Worm (Caenorhabditis elegans) whole organism, early embryonic: ENCODE measurements around the gene aqp-11.

Experiments used
- F13C5.2 ChIP-seq: sonication (generic microtip); optimal IDR thresholded peaks from 2 replicates; lab custom pipeline; 2017; ENCODE audit warnings: mild to moderate bottlenecking, missing genetic modification characterization, inconsistent platforms, missing compliant biosample characterization
- aly-1 ChIP-seq: sonication (generic microtip); optimal IDR thresholded peaks from 2 replicates; lab custom pipeline; 2016; ENCODE audit warnings: missing genetic modification characterization, missing compliant biosample characterization
- ama-1 ChIP-seq: fragments of 150-350 bp; optimal IDR thresholded peaks from 2 replicates; lab custom pipeline; 2014
- ceh-13 ChIP-seq: fragments of 200-800 bp; sonication (Bioruptor generic); optimal IDR thresholded peaks from 2 replicates; lab custom pipeline; 2018; ENCODE audit warnings: mild to moderate bottlenecking, missing genetic modification characterization, missing compliant biosample characterization
- ceh-36 ChIP-seq: sonication (generic microtip); optimal IDR thresholded peaks from 2 replicates; lab custom pipeline; 2016; ENCODE audit warnings: missing genetic modification characterization, inconsistent platforms, missing compliant biosample characterization
- ets-7 ChIP-seq: sonication (generic microtip); optimal IDR thresholded peaks from 2 replicates; lab custom pipeline; 2016; ENCODE audit warnings: missing genotype, missing genetic modification characterization, missing compliant biosample characterization
- flt-1 ChIP-seq: fragments of 200-800 bp; sonication (Bioruptor generic); IDR thresholded peaks from 2 replicates; pipeline ENCODE4 v1.3.6; 2022; ENCODE audit warnings: missing genetic modification characterization, missing compliant biosample characterization
- hmbx-1 ChIP-seq: sonication (generic microtip); optimal IDR thresholded peaks from 2 replicates; lab custom pipeline; 2016; ENCODE audit warnings: mild to moderate bottlenecking, missing genetic modification characterization, missing compliant biosample characterization
- scrt-1 ChIP-seq: fragments of 200-800 bp; sonication (Bioruptor generic); IDR thresholded peaks from 2 replicates; pipeline ENCODE4 v1.3.6; 2022; ENCODE audit warnings: missing genetic modification characterization, missing compliant biosample characterization
- tbx-11 ChIP-seq: fragments of 200-800 bp; sonication (Bioruptor generic); IDR thresholded peaks from 2 replicates; pipeline ENCODE4 v1.3.6; 2022; ENCODE audit warnings: missing genetic modification characterization, missing compliant biosample characterization
- tra-4 ChIP-seq: sonication (generic microtip); optimal IDR thresholded peaks from 2 replicates; lab custom pipeline; 2017; ENCODE audit warnings: missing genetic modification characterization, missing compliant biosample characterization

ce11 chrIII:13716831-13717230 lies 43.8 kb downstream of the aqp-11 start:
- no peak for TF ChIP-seq aly-1 (tag; lab: Kevin White, UChicago)
- TF ChIP-seq scrt-1 (GFP tag; lab: Robert Waterston, UW), result no peak
- TF ChIP-seq tbx-11 (GFP tag; lab: Robert Waterston, UW), result no peak
- TF ChIP-seq ama-1, result no peak
- no peak for TF ChIP-seq ets-7 (tag; lab: Kevin White, UChicago)
- TF ChIP-seq hmbx-1 (tag; lab: Kevin White, UChicago), result no peak
- TF ChIP-seq ceh-13 (GFP tag; lab: Kevin White, UChicago), result no peak
- no peak for TF ChIP-seq ceh-36 (tag; lab: Kevin White, UChicago)
- TF ChIP-seq flt-1 (GFP tag; lab: Robert Waterston, UW), result no peak
- TF ChIP-seq F13C5.2 (tag; lab: Kevin White, UChicago), result no peak
- TF ChIP-seq tra-4, result no peak
